Fruit fly (Drosophila melanogaster) whole organism, embryonic: ENCODE results near the gene CG4953.

Experiments used
- B-H2 ChIP-seq: fragments of 200-800 bp; sonication (Bioruptor generic); optimal IDR thresholded peaks from 2 replicates; lab custom pipeline; 2018; ENCODE audit warnings: missing biosample characterization, mild to moderate bottlenecking, missing genetic modification characterization
- C15 ChIP-seq: fragments of 200-800 bp; sonication (Bioruptor generic); IDR thresholded peaks from 3 replicates; pipeline ENCODE4 v1.3.6; 2022; ENCODE audit warnings: missing biosample characterization, missing genetic modification characterization
- CG10462 ChIP-seq: fragments of 200-800 bp; sonication (Bioruptor generic); optimal IDR thresholded peaks from 2 replicates; lab custom pipeline; 2016; ENCODE audit warnings: missing biosample characterization, missing genetic modification characterization
- CG10565 ChIP-seq: fragments of 200-800 bp; sonication (Bioruptor generic); optimal IDR thresholded peaks from 3 replicates; lab custom pipeline; 2016; ENCODE audit warnings: missing biosample characterization, mild to moderate bottlenecking, missing genetic modification characterization
- CG13624 ChIP-seq: fragments of 200-800 bp; sonication (Bioruptor generic); optimal IDR thresholded peaks from 2 replicates; lab custom pipeline; 2016; ENCODE audit warnings: missing biosample characterization, missing genetic modification characterization
- CG14667 ChIP-seq: fragments of 200-800 bp; sonication (Bioruptor generic); IDR thresholded peaks from 2 replicates; pipeline ENCODE4 v1.3.6; 2022; ENCODE audit warnings: missing biosample characterization, missing genetic modification characterization
- CG15269 ChIP-seq: fragments of 200-800 bp; sonication (Bioruptor generic); optimal IDR thresholded peaks from 2 replicates; lab custom pipeline; 2018; ENCODE audit warnings: missing biosample characterization, mild to moderate bottlenecking, missing genetic modification characterization, moderate library complexity
- CG17186 ChIP-seq: fragments of 200-800 bp; sonication (Bioruptor generic); optimal IDR thresholded peaks from 3 replicates; lab custom pipeline; 2017; ENCODE audit warnings: missing biosample characterization, missing genetic modification reagents, missing genetic modification characterization
- CG17612 ChIP-seq: fragments of 200-800 bp; sonication (Bioruptor generic); IDR thresholded peaks from 2 replicates; pipeline ENCODE4 v1.3.6; 2022; ENCODE audit warnings: missing biosample characterization, missing genetic modification characterization
- CG18764 ChIP-seq: fragments of 200-800 bp; sonication (Bioruptor generic); optimal IDR thresholded peaks from 3 replicates; lab custom pipeline; 2016; ENCODE audit warnings: missing biosample characterization, missing genetic modification characterization
- CG2129 ChIP-seq: fragments of 200-800 bp; sonication (Bioruptor generic); IDR thresholded peaks from 2 replicates; pipeline ENCODE4 v1.3.6; 2022; ENCODE audit warnings: missing biosample characterization, missing genetic modification characterization; ENCODE audit not compliant: partially characterized antibody
- CG2202 ChIP-seq: fragments of 200-800 bp; sonication (Bioruptor generic); optimal IDR thresholded peaks from 2 replicates; lab custom pipeline; 2018; ENCODE audit warnings: missing biosample characterization, mild to moderate bottlenecking, missing genetic modification characterization
- CG2712 ChIP-seq: fragments of 200-800 bp; optimal IDR thresholded peaks from 3 replicates; lab custom pipeline; 2019; ENCODE audit warnings: missing biosample characterization, mild to moderate bottlenecking, missing genetic modification characterization, moderate library complexity
- CG30403 ChIP-seq: fragments of 200-800 bp; sonication (Bioruptor generic); optimal IDR thresholded peaks from 3 replicates; lab custom pipeline; 2016; ENCODE audit warnings: missing biosample characterization, missing genetic modification characterization
- CG32772 ChIP-seq: fragments of 200-800 bp; sonication (Bioruptor generic); IDR thresholded peaks from 2 replicates; pipeline ENCODE4 v1.3.6; 2022; ENCODE audit warnings: missing biosample characterization, missing genetic modification characterization
- CG33557 ChIP-seq: fragments of 200-800 bp; sonication (Bioruptor generic); optimal IDR thresholded peaks from 2 replicates; lab custom pipeline; 2019; ENCODE audit warnings: missing biosample characterization, mild to moderate bottlenecking, missing genetic modification characterization, moderate library complexity
- CG4282 ChIP-seq: fragments of 200-800 bp; sonication (Bioruptor generic); optimal IDR thresholded peaks from 2 replicates; lab custom pipeline; 2016; ENCODE audit warnings: missing biosample characterization, missing genetic modification characterization
- CG4820 ChIP-seq: fragments of 200-800 bp; sonication (Bioruptor generic); optimal IDR thresholded peaks from 3 replicates; lab custom pipeline; 2016; ENCODE audit warnings: missing biosample characterization, missing genetic modification characterization
- CG7556 ChIP-seq: fragments of 200-800 bp; sonication (Bioruptor generic); optimal IDR thresholded peaks from 2 replicates; lab custom pipeline; 2017; ENCODE audit warnings: missing biosample characterization, mild to moderate bottlenecking, missing genetic modification characterization
- CG8290 ChIP-seq, 3 experiments: fragments of 200-800 bp; sonication (Bioruptor generic); optimal IDR thresholded peaks; 2 replicates each; lab custom pipeline; 2016 to 2019; ENCODE audit warnings: missing biosample characterization in 3 of 3, missing genetic modification characterization in 3 of 3, mild to moderate bottlenecking in 2 of 3, moderate library complexity in 1 of 3
- CG8478 ChIP-seq: fragments of >200 bp; optimal IDR thresholded peaks from 2 replicates; lab custom pipeline; 2018
- Dek ChIP-seq: fragments of 200-800 bp; sonication (Bioruptor generic); optimal IDR thresholded peaks from 3 replicates; lab custom pipeline; 2019; ENCODE audit warnings: missing biosample characterization, mild to moderate bottlenecking, missing genetic modification characterization, moderate library complexity
- Dll ChIP-seq: fragments of 200-800 bp; sonication (Bioruptor generic); IDR thresholded peaks from 4 replicates; pipeline ENCODE4 v1.3.6; 2022; ENCODE audit warnings: missing biosample characterization, missing genetic modification characterization; ENCODE audit not compliant: partially characterized antibody
- Dp ChIP-seq: fragments of 200-800 bp; sonication (Bioruptor generic); optimal IDR thresholded peaks from 2 replicates; lab custom pipeline; 2018; ENCODE audit warnings: missing biosample characterization, mild to moderate bottlenecking, missing genetic modification characterization, moderate library complexity
- Drgx ChIP-seq: fragments of 200-800 bp; sonication (Bioruptor generic); IDR thresholded peaks from 2 replicates; pipeline ENCODE4 v1.3.6; 2022; ENCODE audit warnings: missing biosample characterization, missing genetic modification characterization
- Ets97D ChIP-seq: fragments of 200-800 bp; sonication (Bioruptor generic); optimal IDR thresholded peaks from 3 replicates; lab custom pipeline; 2016; ENCODE audit warnings: missing biosample characterization, missing genetic modification characterization
- HLHmδ ChIP-seq: fragments of 200-800 bp; sonication (Bioruptor generic); optimal IDR thresholded peaks from 2 replicates; lab custom pipeline; 2018; ENCODE audit warnings: missing biosample characterization, mild to moderate bottlenecking, missing genetic modification characterization, moderate library complexity
- HmgD ChIP-seq: fragments of 200-800 bp; sonication (Bioruptor generic); optimal IDR thresholded peaks from 3 replicates; lab custom pipeline; 2016; ENCODE audit warnings: missing biosample characterization, missing genetic modification characterization
- Hsf ChIP-seq: fragments of 200-800 bp; sonication (Bioruptor generic); optimal IDR thresholded peaks from 3 replicates; lab custom pipeline; 2016; ENCODE audit warnings: missing biosample characterization, missing genetic modification characterization
- MBD-R2 ChIP-seq: fragments of 200-800 bp; sonication (Bioruptor generic); IDR thresholded peaks from 2 replicates; pipeline ENCODE4 v1.3.6; 2022; ENCODE audit warnings: missing biosample characterization, missing genetic modification characterization
- Max ChIP-seq: fragments of 200-800 bp; sonication (Bioruptor generic); optimal IDR thresholded peaks from 2 replicates; lab custom pipeline; 2016; ENCODE audit warnings: missing biosample characterization, mild to moderate bottlenecking, missing genetic modification characterization
- Opbp ChIP-seq: fragments of 200-800 bp; sonication (Bioruptor generic); IDR thresholded peaks from 3 replicates; pipeline ENCODE4 v1.3.6; 2022; ENCODE audit warnings: missing biosample characterization, missing genetic modification characterization; ENCODE audit not compliant: partially characterized antibody
- PHDP ChIP-seq: fragments of 200-800 bp; sonication (Bioruptor generic); optimal IDR thresholded peaks from 3 replicates; lab custom pipeline; 2018; ENCODE audit warnings: missing biosample characterization, mild to moderate bottlenecking, missing genetic modification characterization, moderate library complexity
- Rx ChIP-seq: fragments of 200-800 bp; sonication (Bioruptor generic); IDR thresholded peaks from 2 replicates; pipeline ENCODE4 v1.3.6; 2022; ENCODE audit warnings: missing biosample characterization, missing genetic modification characterization
- Ssrp ChIP-seq: fragments of 200-800 bp; sonication (Bioruptor generic); optimal IDR thresholded peaks from 2 replicates; lab custom pipeline; 2018; ENCODE audit warnings: missing biosample characterization, mild to moderate bottlenecking, missing genetic modification characterization, moderate library complexity
- TFAM ChIP-seq: fragments of 200-800 bp; sonication (Bioruptor generic); optimal IDR thresholded peaks from 2 replicates; lab custom pipeline; 2017; ENCODE audit warnings: missing biosample characterization, missing genetic modification characterization, inconsistent platforms
- Vsx1 ChIP-seq: fragments of 200-800 bp; sonication (Bioruptor generic); optimal IDR thresholded peaks from 2 replicates; lab custom pipeline; 2017; ENCODE audit warnings: missing biosample characterization, mild to moderate bottlenecking, missing genetic modification characterization, missing genetic modification reagents
- ab ChIP-seq: fragments of 200-800 bp; sonication (Bioruptor generic); optimal IDR thresholded peaks from 2 replicates; lab custom pipeline; 2016; ENCODE audit warnings: missing biosample characterization, missing genetic modification characterization
- bab2 ChIP-seq: fragments of 200-800 bp; sonication (Bioruptor generic); optimal IDR thresholded peaks from 2 replicates; lab custom pipeline; 2016; ENCODE audit warnings: missing biosample characterization, missing genetic modification characterization
- cas ChIP-seq: fragments of 200-800 bp; sonication (Bioruptor generic); IDR thresholded peaks from 2 replicates; pipeline ENCODE4 v1.3.6; 2022; ENCODE audit warnings: missing biosample characterization, missing genetic modification characterization
- chinmo ChIP-seq: fragments of 200-800 bp; sonication (Bioruptor generic); IDR thresholded peaks from 4 replicates; pipeline ENCODE4 v1.3.6; 2022; ENCODE audit warnings: missing biosample characterization, missing genetic modification characterization; ENCODE audit not compliant: partially characterized antibody
- croc ChIP-seq: fragments of 200-800 bp; sonication (Bioruptor generic); conservative IDR thresholded peaks from 3 replicates; pipeline ENCODE4 v1.3.6; 2022; ENCODE audit warnings: missing biosample characterization, missing genetic modification characterization
- dimm ChIP-seq: fragments of 200-800 bp; sonication (Bioruptor generic); IDR thresholded peaks from 2 replicates; pipeline ENCODE4 v1.3.6; 2022; ENCODE audit warnings: missing biosample characterization, missing genetic modification characterization
- ham ChIP-seq: fragments of 200-800 bp; sonication (Bioruptor generic); IDR thresholded peaks from 2 replicates; pipeline ENCODE4 v1.3.6; 2022; ENCODE audit warnings: missing biosample characterization, missing genetic modification characterization
- kah ChIP-seq: fragments of 200-800 bp; sonication (Bioruptor generic); optimal IDR thresholded peaks from 2 replicates; lab custom pipeline; 2018; ENCODE audit warnings: missing biosample characterization, mild to moderate bottlenecking, missing genetic modification characterization
- odd ChIP-seq: fragments of 200-800 bp; sonication (Bioruptor generic); optimal IDR thresholded peaks from 2 replicates; lab custom pipeline; 2017; ENCODE audit warnings: missing biosample characterization, mild to moderate bottlenecking, missing genetic modification characterization
- onecut ChIP-seq: fragments of 200-800 bp; sonication (Bioruptor generic); IDR thresholded peaks from 2 replicates; pipeline ENCODE4 v1.3.6; 2022; ENCODE audit warnings: missing biosample characterization, missing genetic modification characterization
- pho ChIP-seq: fragments of 200-800 bp; sonication (Bioruptor generic); optimal IDR thresholded peaks from 2 replicates; lab custom pipeline; 2016; ENCODE audit warnings: missing biosample characterization, missing genetic modification characterization
- seq ChIP-seq: fragments of 200-800 bp; sonication (Bioruptor generic); IDR thresholded peaks from 2 replicates; pipeline ENCODE4 v1.3.6; 2022; ENCODE audit warnings: missing biosample characterization, missing genetic modification characterization

The CG4953 gene

dm6 chr2L:10260750-10261493 is 5.6 kb upstream of the CG4953 start, which contains the start of gene Pten (continued):
- TF ChIP-seq Dek (tag; lab: Kevin White, UChicago) (no peak), CG4820 (peak; percentile 76), ham (no peak), croc (GFP tag; lab: Robert Waterston, UW) (peak; percentile 31; the same call in 2 of the 3 replicates), C15 (GFP tag; lab: Robert Waterston, UW) (0 out of 3 replicates have a peak, but pooled peaks have one; percentile 33), MBD-R2 (GFP tag; lab: Robert Waterston, UW) (peak; percentile 44; the same call in 1 of the 2 replicates), CG8290 (GFP tag; optimal IDR thresholded peaks at IDR 0.05; lab: Kevin White, UChicago) (no peak), CG8290 (tag; optimal IDR thresholded peaks at IDR 0.05; lab: Kevin White, UChicago) (peak in 1 of 2 experiments; percentile 12), PHDP (tag; lab: Kevin White, UChicago) (peak; percentile 49), CG15269 (tag; lab: Kevin White, UChicago) (no peak), CG32772 (GFP tag; lab: Robert Waterston, UW) (no peak), odd (GFP tag; lab: Kevin White, UChicago) (no peak), Max (peak; percentile 79), Ets97D (GFP tag; lab: Kevin White, UChicago) (peak; percentile 69), Dll (peak; percentile 84), pho (GFP tag; lab: Kevin White, UChicago) (peak; percentile 64), CG14667 (GFP tag; lab: Robert Waterston, UW) (no peak; the same call in 1 of the 2 replicates), onecut (GFP tag; lab: Robert Waterston, UW) (no peak; the same call in 1 of the 2 replicates), Dp (GFP tag; lab: Kevin White, UChicago) (peak; percentile 28), CG8478 (lab: Kevin White, UChicago) (no peak), TFAM (GFP tag; lab: Kevin White, UChicago) (no peak), CG7556 (GFP tag; lab: Kevin White, UChicago) (peak; percentile 61), CG2202 (no peak), Rx (GFP tag; lab: Robert Waterston, UW) (no peak), Opbp (GFP tag; lab: Robert Waterston, UW) (peak; percentile 91; the same call in 2 of the 3 replicates), dimm (GFP tag; lab: Robert Waterston, UW) (no peak), CG30403 (GFP tag; lab: Kevin White, UChicago) (peak; percentile 79), HmgD (GFP tag; lab: Kevin White, UChicago) (no peak), bab2 (peak; percentile 61), CG18764 (peak; percentile 100), HLHmδ (no peak), cas (no peak), B-H2 (peak; percentile 30), chinmo (GFP tag; lab: Robert Waterston, UW) (peak; percentile 85; the same call in 2 of the 4 replicates), Drgx (no peak), CG2129 (GFP tag; lab: Robert Waterston, UW) (peak; percentile 73), CG10462 (GFP tag; lab: Kevin White, UChicago) (peak; percentile 60), CG17612 (no peak), CG13624 (GFP tag; lab: Kevin White, UChicago) (peak; percentile 51), CG17186 (GFP tag; lab: Kevin White, UChicago) (peak; percentile 44), CG4282 (no peak), kah (GFP tag; lab: Kevin White, UChicago) (peak; percentile 83), CG10565 (GFP tag; lab: Kevin White, UChicago) (peak; percentile 69), Hsf (GFP tag; lab: Kevin White, UChicago) (peak; percentile 63), seq (0 out of 2 replicates have a peak, but pooled peaks have one; percentile 35), CG33557 (no peak), Ssrp (tag; lab: Kevin White, UChicago) (peak; percentile 71), CG2712 (tag; lab: Kevin White, UChicago) (peak; percentile 83), Vsx1 (GFP tag; lab: Kevin White, UChicago) (no peak), ab (no peak)
